Fruit fly (Drosophila melanogaster): Measurements from ENCODE around the gene CG15628.
A peak's percentile ranks its signal among the peaks of the same experiment; 100 is the strongest.

CG15628 gene

dm6 chr2L:4837772-4838397 is 16.3 kb downstream of the CG15628 start, which contains the start of the genes tank and CG12194 (continued):
- no peak for TF ChIP-seq D (optimal IDR thresholded peaks at IDR 0.05)
- TF ChIP-seq D (GFP tag; optimal IDR thresholded peaks at IDR 0.05): peak; percentile 98
- TF ChIP-seq gce (GFP tag; IDR thresholded peaks at IDR 0.05): peak; percentile 99
- TF ChIP-seq CG10321 (GFP tag; IDR thresholded peaks at IDR 0.05): peak; percentile 89
- TF ChIP-seq Sin3A (optimal IDR thresholded peaks at IDR 0.05): peak; percentile 84
- TF ChIP-seq CG12942 (GFP tag; optimal IDR thresholded peaks at IDR 0.05): peak; percentile 99
- TF ChIP-seq HLH3B (GFP tag; IDR thresholded peaks at IDR 0.05): peak; percentile 99
- TF ChIP-seq Oaz (GFP tag; IDR thresholded peaks at IDR 0.05): peak; percentile 98
- TF ChIP-seq Chrac-16 (GFP tag; optimal IDR thresholded peaks at IDR 0.05): peak; percentile 99
- no peak for TF ChIP-seq yki (optimal IDR thresholded peaks at IDR 0.05)
- peak; percentile 99 for TF ChIP-seq wdn (GFP tag; IDR thresholded peaks at IDR 0.05)
- TF ChIP-seq Rx (GFP tag; IDR thresholded peaks at IDR 0.05): peak; percentile 99
- peak; percentile 100 for TF ChIP-seq CG32772 (GFP tag; IDR thresholded peaks at IDR 0.05)
- peak; percentile 99 for TF ChIP-seq Dad (GFP tag; optimal IDR thresholded peaks at IDR 0.05)
- TF ChIP-seq CG9797 (GFP tag; optimal IDR thresholded peaks at IDR 0.05): peak; percentile 73
- TF ChIP-seq Rfx (GFP tag; IDR thresholded peaks at IDR 0.05): peak; percentile 100
- TF ChIP-seq CG11456 (GFP tag; IDR thresholded peaks at IDR 0.05): peak; percentile 99
- peak; percentile 99 for TF ChIP-seq CG8944 (GFP tag; optimal IDR thresholded peaks at IDR 0.05)
- TF ChIP-seq CG14860 (GFP tag; IDR thresholded peaks at IDR 0.05; ENCODE audit: partially characterized antibody): peak; percentile 74
- TF ChIP-seq Mes4 (GFP tag; optimal IDR thresholded peaks at IDR 0.05): peak; percentile 99
- peak; percentile 87 for TF ChIP-seq pzg (GFP tag; optimal IDR thresholded peaks at IDR 0.05)
- TF ChIP-seq usp (GFP tag; optimal IDR thresholded peaks at IDR 0.05): no peak
- TF ChIP-seq tgo (GFP tag; IDR thresholded peaks at IDR 0.05): peak; percentile 99
- peak; percentile 90 for TF ChIP-seq CG8281 (tag; optimal IDR thresholded peaks at IDR 0.05)
- TF ChIP-seq HLH54F (GFP tag; optimal IDR thresholded peaks at IDR 0.05): peak; percentile 99
- peak; percentile 98 for TF ChIP-seq CG3407 (GFP tag; optimal IDR thresholded peaks at IDR 0.05)
- TF ChIP-seq gsb-n (tag; optimal IDR thresholded peaks at IDR 0.05): peak; percentile 99
- peak; percentile 99 for TF ChIP-seq CG3726 (GFP tag; IDR thresholded peaks at IDR 0.05)
- TF ChIP-seq CG12769 (tag; optimal IDR thresholded peaks at IDR 0.05): peak; percentile 100
- TF ChIP-seq CG14441 (GFP tag; IDR thresholded peaks at IDR 0.05): peak; percentile 99
- TF ChIP-seq CG4404 (GFP tag; IDR thresholded peaks at IDR 0.05): peak; percentile 99
- TF ChIP-seq Antp (GFP tag; optimal IDR thresholded peaks at IDR 0.05): peak; percentile 99
- peak; percentile 96 for TF ChIP-seq Ets97D (GFP tag; optimal IDR thresholded peaks at IDR 0.05)
- peak; percentile 98 for TF ChIP-seq CG12744 (GFP tag; optimal IDR thresholded peaks at IDR 0.05)
- TF ChIP-seq ham (GFP tag; IDR thresholded peaks at IDR 0.05): peak; percentile 97
- TF ChIP-seq sc (optimal IDR thresholded peaks at IDR 0.05): no peak
- peak; percentile 99 for TF ChIP-seq sc (GFP tag; optimal IDR thresholded peaks at IDR 0.05)
- peak; percentile 91 for TF ChIP-seq E2f2 (GFP tag; IDR thresholded peaks at IDR 0.05)
- TF ChIP-seq Opbp (GFP tag; IDR thresholded peaks at IDR 0.05; ENCODE audit: partially characterized antibody): peak; percentile 61; the same call in 1 of the 3 replicates
- peak; percentile 100 for TF ChIP-seq CG2199 (GFP tag; IDR thresholded peaks at IDR 0.05)
- peak; percentile 99 for TF ChIP-seq nmo (GFP tag; optimal IDR thresholded peaks at IDR 0.05)
- TF ChIP-seq CG13424 (tag; optimal IDR thresholded peaks at IDR 0.05): peak; percentile 97
- peak; percentile 95 for TF ChIP-seq scrt (GFP tag; optimal IDR thresholded peaks at IDR 0.05)
- peak; percentile 94 for TF ChIP-seq CG3163 (GFP tag; optimal IDR thresholded peaks at IDR 0.05)
- TF ChIP-seq dm (GFP tag; optimal IDR thresholded peaks at IDR 0.05): peak; percentile 98
- TF ChIP-seq Ssrp (tag; optimal IDR thresholded peaks at IDR 0.05): peak; percentile 99
- TF ChIP-seq inv (GFP tag; IDR thresholded peaks at IDR 0.05; ENCODE audit: partially characterized antibody): peak; percentile 72
- TF ChIP-seq CG18599 (GFP tag; optimal IDR thresholded peaks at IDR 0.05): peak; percentile 98
- TF ChIP-seq fd102C (GFP tag; optimal IDR thresholded peaks at IDR 0.05): peak; percentile 92
- TF ChIP-seq fd3F (GFP tag; optimal IDR thresholded peaks at IDR 0.05): peak; percentile 97
- peak; percentile 79 for TF ChIP-seq Nf-YC (tag; optimal IDR thresholded peaks at IDR 0.05)
- TF ChIP-seq CG10654 (GFP tag; optimal IDR thresholded peaks at IDR 0.05): peak; percentile 99
